Worm (Caenorhabditis elegans): ENCODE results near the gene W09G12.6.
A peak's percentile ranks its signal among the peaks of the same experiment; 100 is the strongest.

W09G12.6 gene

ce11 chrIV:1234780-1235179 lies 3.1 kb downstream of the W09G12.6 start:
- TF ChIP-seq pha-4 (tag; optimal IDR thresholded peaks at IDR 0.05) (no peak), ceh-39 (tag; optimal IDR thresholded peaks at IDR 0.05) (no peak), lsy-2 (tag; optimal IDR thresholded peaks at IDR 0.05) (no peak), cnd-1 (tag; optimal IDR thresholded peaks at IDR 0.05) (no peak), M03D4.4 (tag; optimal IDR thresholded peaks at IDR 0.05) (no peak), bed-3 (GFP tag; optimal IDR thresholded peaks at IDR 0.05) (no peak), ztf-11 (tag; optimal IDR thresholded peaks at IDR 0.05) (no peak), nhr-237 (tag; optimal IDR thresholded peaks at IDR 0.05) (no peak), nhr-2 (tag; optimal IDR thresholded peaks at IDR 0.05) (no peak), nhr-76 (tag; optimal IDR thresholded peaks at IDR 0.05) (no peak), mep-1 (tag; optimal IDR thresholded peaks at IDR 0.05) (no peak), elt-1 (tag; optimal IDR thresholded peaks at IDR 0.05; ENCODE audit: borderline replicate concordance, insufficient read depth) (no peak), elt-3 (tag; optimal IDR thresholded peaks at IDR 0.05) (no peak), sptf-1 (tag; optimal IDR thresholded peaks at IDR 0.05) (no peak), lin-32 (GFP tag; optimal IDR thresholded peaks at IDR 0.05) (no peak), drap-1 (GFP tag; optimal IDR thresholded peaks at IDR 0.05) (no peak)

- TF ChIP-seq lsy-2 (tag; optimal IDR thresholded peaks at IDR 0.05) = no peak
- TF ChIP-seq nhr-76 (tag; optimal IDR thresholded peaks at IDR 0.05) = no peak
- no peak for TF ChIP-seq snpc-4 (tag; optimal IDR thresholded peaks at IDR 0.05)
- TF ChIP-seq unc-62 (GFP tag; optimal IDR thresholded peaks at IDR 0.05) = no peak
- no peak for TF ChIP-seq blmp-1 (tag; optimal IDR thresholded peaks at IDR 0.05)
- TF ChIP-seq lin-13 (tag; optimal IDR thresholded peaks at IDR 0.05) = no peak
- no peak for TF ChIP-seq ces-1 (GFP tag; optimal IDR thresholded peaks at IDR 0.05)
- no peak for TF ChIP-seq sptf-1 (tag; optimal IDR thresholded peaks at IDR 0.05)
- no peak for TF ChIP-seq mep-1 (tag; optimal IDR thresholded peaks at IDR 0.05)
- no peak for TF ChIP-seq nhr-237 (tag; optimal IDR thresholded peaks at IDR 0.05)
- no peak for TF ChIP-seq zip-8 (tag; optimal IDR thresholded peaks at IDR 0.05)
- no peak for TF ChIP-seq pha-4 (tag; optimal IDR thresholded peaks at IDR 0.05)
These were observed 4.1 kb downstream of the W09G12.6 start for ce11 chrIV:1235785-1236184.

ce11 chrIV:1238147-1238546 lies 6.5 kb downstream of the W09G12.6 start:
- TF ChIP-seq unc-62 (GFP tag; optimal IDR thresholded peaks at IDR 0.05) (no peak), lsy-2 (tag; optimal IDR thresholded peaks at IDR 0.05) (no peak), bed-3 (GFP tag; optimal IDR thresholded peaks at IDR 0.05) (no peak), cnd-1 (tag; optimal IDR thresholded peaks at IDR 0.05) (no peak), zip-8 (tag; optimal IDR thresholded peaks at IDR 0.05) (no peak), mls-2 (tag; optimal IDR thresholded peaks at IDR 0.05) (no peak), flh-1 (GFP tag; optimal IDR thresholded peaks at IDR 0.05) (no peak), nhr-237 (tag; optimal IDR thresholded peaks at IDR 0.05) (no peak)

ce11 chrIV:1239686-1240085 lies 8.0 kb downstream of the W09G12.6 start, which contains the start of gene F38A1.8:
F38A1.8 (minus strand) TSS chrIV:1239852.
- TF ChIP-seq mep-1 (tag; optimal IDR thresholded peaks at IDR 0.05) (peak; percentile 36), lsy-2 (tag; optimal IDR thresholded peaks at IDR 0.05) (peak; percentile 64), flh-1 (GFP tag; optimal IDR thresholded peaks at IDR 0.05) (no peak), lin-13 (tag; optimal IDR thresholded peaks at IDR 0.05) (peak; percentile 51), elt-1 (tag; optimal IDR thresholded peaks at IDR 0.05; ENCODE audit: borderline replicate concordance, insufficient read depth) (no peak), nhr-28 (tag; optimal IDR thresholded peaks at IDR 0.05) (no peak), nhr-237 (tag; optimal IDR thresholded peaks at IDR 0.05) (peak; percentile 64), pha-4 (tag; optimal IDR thresholded peaks at IDR 0.05) (peak; percentile 32)

ce11 chrIV:1243295-1243694 lies 11.6 kb downstream of the W09G12.6 start, which contains the start of gene F38A1.15:
F38A1.15 (minus strand) TSS chrIV:1243395.
- no peak for TF ChIP-seq snpc-4 (tag; optimal IDR thresholded peaks at IDR 0.05)

ce11 chrIV:1245244-1245643 lies 13.6 kb downstream of the W09G12.6 start, which contains the start of gene F38A1.9:
F38A1.9 (minus strand) TSS chrIV:1245344.
- no peak for TF ChIP-seq tbx-8 (GFP tag; optimal IDR thresholded peaks at IDR 0.05)
- no peak for TF ChIP-seq mls-2 (tag; optimal IDR thresholded peaks at IDR 0.05)
- TF ChIP-seq flh-1 (GFP tag; optimal IDR thresholded peaks at IDR 0.05) = no peak
- no peak for TF ChIP-seq nhr-28 (tag; optimal IDR thresholded peaks at IDR 0.05)
- TF ChIP-seq sptf-1 (tag; optimal IDR thresholded peaks at IDR 0.05) = no peak
- no peak for TF ChIP-seq nhr-2 (tag; optimal IDR thresholded peaks at IDR 0.05)
- TF ChIP-seq ham-2 (GFP tag; optimal IDR thresholded peaks at IDR 0.05) = no peak
- no peak for TF ChIP-seq nhr-76 (tag; optimal IDR thresholded peaks at IDR 0.05)
- no peak for TF ChIP-seq hlh-1 (tag; optimal IDR thresholded peaks at IDR 0.05)
- no peak for TF ChIP-seq lsy-2 (tag; optimal IDR thresholded peaks at IDR 0.05)
- TF ChIP-seq cnd-1 (tag; optimal IDR thresholded peaks at IDR 0.05) = no peak
- TF ChIP-seq lin-13 (tag; optimal IDR thresholded peaks at IDR 0.05) = no peak
- TF ChIP-seq nhr-237 (tag; optimal IDR thresholded peaks at IDR 0.05) = no peak
- TF ChIP-seq bed-3 (GFP tag; optimal IDR thresholded peaks at IDR 0.05) = no peak
- no peak for TF ChIP-seq sem-2 (GFP tag; optimal IDR thresholded peaks at IDR 0.05)
- TF ChIP-seq snpc-4 (tag; optimal IDR thresholded peaks at IDR 0.05) = no peak
- TF ChIP-seq ceh-83 (GFP tag; optimal IDR thresholded peaks at IDR 0.05) = no peak
- no peak for TF ChIP-seq ces-1 (GFP tag; optimal IDR thresholded peaks at IDR 0.05)
- no peak for TF ChIP-seq ceh-43 (GFP tag; optimal IDR thresholded peaks at IDR 0.05)

All from whole organism, mixed stage, embryonic.